Worm (Caenorhabditis elegans): ENCODE measurements around the gene F07C6.3.

F07C6.3 gene

DNA sequence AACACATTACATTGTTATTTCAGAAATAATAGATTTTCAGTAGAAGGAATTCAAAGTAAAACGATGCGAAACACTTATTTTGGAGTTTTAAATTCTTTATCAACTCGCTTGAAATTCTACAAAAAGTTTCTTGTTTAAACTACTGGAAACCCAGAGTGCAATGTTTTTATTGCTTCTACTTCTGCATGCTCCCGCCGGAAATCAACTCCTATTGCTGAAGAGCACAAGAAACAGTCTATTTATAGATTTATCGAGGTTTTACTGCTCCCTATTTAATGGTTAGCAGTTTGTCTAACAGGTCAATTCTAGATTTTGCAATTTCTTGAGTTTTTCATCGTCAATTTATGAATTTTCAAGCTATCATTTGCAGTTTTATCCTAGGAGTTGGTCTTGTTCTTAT is 3.5 kb downstream of the F07C6.3 start, which contains the start of gene F07C6.6:
TSS of gene F07C6.6 (plus strand) at position 301 of the 400 bp plus-strand sequence.
- no peak for TF ChIP-seq unc-62 (GFP tag; optimal IDR thresholded peaks at IDR 0.05)

ce11 chrIV:12793621-12794020 is 4.6 kb downstream of the F07C6.3 start, which contains the start of gene pin-2:
Gene pin-2, plus strand, starts transcription at chrIV:12793847.
- no peak for TF ChIP-seq unc-62 (GFP tag; optimal IDR thresholded peaks at IDR 0.05)

DNA sequence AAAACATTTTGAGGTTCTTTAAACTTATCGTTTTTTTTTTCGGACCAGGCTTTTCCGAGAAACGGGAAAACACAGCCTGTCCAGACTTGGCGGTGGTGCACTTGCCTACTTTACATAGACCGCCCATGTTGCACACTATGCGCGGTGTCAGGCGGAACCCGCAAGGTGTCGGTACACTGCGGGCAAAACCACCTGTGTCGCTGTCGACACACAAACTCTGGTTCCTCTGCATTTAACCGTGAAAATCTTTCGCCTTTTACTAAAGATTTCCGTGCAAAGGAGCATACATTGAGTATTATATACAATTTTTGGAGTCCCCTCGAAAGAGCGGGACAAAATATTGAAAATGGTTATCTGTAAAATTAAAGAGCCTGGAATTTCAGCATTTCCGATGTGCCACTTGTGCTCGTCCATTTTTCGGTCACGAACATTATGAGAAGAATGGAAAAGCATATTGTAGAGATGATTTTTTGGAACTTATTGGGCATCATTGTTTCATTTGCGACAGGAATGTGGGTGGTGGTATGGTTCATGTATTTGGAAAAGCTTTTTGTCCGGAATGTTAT is 6.4 kb downstream of the F07C6.3 start:
- no peak for TF ChIP-seq unc-62 (GFP tag; optimal IDR thresholded peaks at IDR 0.05)

- no peak for TF ChIP-seq unc-62 (GFP tag; optimal IDR thresholded peaks at IDR 0.05)
Measured at ce11 chrIV:12796811-12797210, 7.8 kb downstream of the F07C6.3 start.

DNA sequence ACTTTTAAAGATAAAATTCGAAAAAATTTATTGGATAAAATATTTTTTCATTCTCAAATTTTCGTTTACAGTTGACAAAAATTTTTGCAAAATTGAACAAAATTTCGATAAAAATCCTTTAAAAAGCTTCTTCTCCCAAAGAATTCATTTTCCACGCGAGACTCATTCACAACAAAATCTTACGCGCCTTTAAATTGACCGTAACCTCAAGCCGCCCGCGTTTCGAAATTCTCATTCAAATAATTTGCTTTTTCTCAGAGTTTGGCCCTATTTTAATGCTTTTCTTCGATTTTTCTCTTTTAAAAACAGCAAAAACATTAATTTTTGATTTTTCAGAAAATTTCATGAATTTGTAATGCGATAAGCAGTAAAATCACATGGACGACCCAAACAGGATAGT is 16.6 kb downstream of the F07C6.3 start, which contains the start of gene F07C6.4:
TSS of gene F07C6.4 (plus strand) at position 330 of the 400 bp plus-strand sequence.
- no peak for TF ChIP-seq unc-62 (GFP tag; optimal IDR thresholded peaks at IDR 0.05)

DNA sequence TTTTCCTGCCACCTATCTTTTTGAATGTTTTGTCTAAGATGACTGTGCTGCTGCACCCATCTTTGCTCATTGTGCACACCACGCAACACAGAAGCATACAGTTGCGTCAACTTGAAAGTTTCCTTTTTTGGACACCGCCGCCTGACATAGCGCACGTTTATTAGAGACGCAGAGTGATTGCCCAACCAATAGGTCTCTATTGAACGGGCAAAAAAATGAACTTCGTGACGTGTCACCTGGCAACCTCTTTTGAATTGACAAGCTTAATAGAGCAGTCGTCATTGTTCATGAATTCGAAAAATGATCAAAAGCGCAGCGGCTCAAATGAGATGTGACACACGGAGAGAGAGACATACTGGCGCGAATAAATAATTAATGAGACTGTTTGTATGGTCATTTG is 22.5 kb downstream of the F07C6.3 start:
- no peak for TF ChIP-seq unc-62 (GFP tag; optimal IDR thresholded peaks at IDR 0.05)

DNA sequence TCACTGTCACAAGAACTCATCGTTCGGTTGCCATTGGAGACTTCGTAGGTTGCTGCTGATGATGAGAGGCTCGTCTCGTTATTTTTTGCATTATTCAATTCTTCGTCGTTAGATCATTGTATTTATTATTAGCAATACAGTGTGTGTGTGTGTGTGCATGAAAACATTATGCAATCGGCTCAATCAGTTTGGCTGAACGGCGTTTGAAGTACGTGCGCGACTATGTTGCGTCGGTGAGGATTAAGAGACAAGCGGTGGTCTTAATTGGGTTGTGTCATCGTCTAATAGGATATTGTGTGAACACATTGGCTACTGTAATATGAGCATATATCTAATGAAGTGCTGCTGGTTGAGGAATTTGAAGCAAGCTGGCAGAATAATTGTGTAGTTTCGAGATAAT is 24.8 kb downstream of the F07C6.3 start:
- no peak for TF ChIP-seq unc-62 (GFP tag; optimal IDR thresholded peaks at IDR 0.05)

- no peak for TF ChIP-seq unc-62 (GFP tag; optimal IDR thresholded peaks at IDR 0.05)
Measured at ce11 chrIV:12816636-12817035, 27.6 kb downstream of the F07C6.3 start.

- TF ChIP-seq unc-62 (GFP tag; optimal IDR thresholded peaks at IDR 0.05): no peak
Measured at ce11 chrIV:12817539-12817938, 28.5 kb downstream of the F07C6.3 start.

ce11 chrIV:12825304-12825703 is 36.3 kb downstream of the F07C6.3 start, which contains the start of gene M02B1.4:
Gene M02B1.4, minus strand, starts transcription at chrIV:12825312.
- TF ChIP-seq unc-62 (GFP tag; optimal IDR thresholded peaks at IDR 0.05): no peak

ce11 chrIV:12830829-12831392 is 41.9 kb downstream of the F07C6.3 start:
- TF ChIP-seq unc-62 (GFP tag; optimal IDR thresholded peaks at IDR 0.05): no peak

ce11 chrIV:12831609-12832500 is 42.8 kb downstream of the F07C6.3 start:
- no peak for TF ChIP-seq unc-62 (GFP tag; optimal IDR thresholded peaks at IDR 0.05)

ce11 chrIV:12833698-12834416 is 44.8 kb downstream of the F07C6.3 start:
- TF ChIP-seq unc-62 (GFP tag; optimal IDR thresholded peaks at IDR 0.05): no peak

DNA sequence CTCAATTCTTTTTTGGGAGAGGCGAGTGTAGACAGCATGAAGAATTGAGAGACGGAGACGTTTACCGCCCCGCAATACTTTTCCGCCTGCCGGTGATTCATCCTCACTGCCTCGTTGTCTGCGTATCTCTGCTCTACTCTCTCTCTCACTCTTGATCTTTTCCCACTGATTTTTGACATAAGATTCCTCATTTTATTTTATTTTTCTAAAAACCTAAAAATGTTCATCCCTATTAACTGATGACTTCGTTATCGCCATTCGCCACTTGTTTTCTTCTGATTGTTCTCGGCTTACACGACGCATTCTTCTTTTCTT is 45.3 kb downstream of the F07C6.3 start:
- no peak for TF ChIP-seq unc-62 (GFP tag; optimal IDR thresholded peaks at IDR 0.05)

DNA sequence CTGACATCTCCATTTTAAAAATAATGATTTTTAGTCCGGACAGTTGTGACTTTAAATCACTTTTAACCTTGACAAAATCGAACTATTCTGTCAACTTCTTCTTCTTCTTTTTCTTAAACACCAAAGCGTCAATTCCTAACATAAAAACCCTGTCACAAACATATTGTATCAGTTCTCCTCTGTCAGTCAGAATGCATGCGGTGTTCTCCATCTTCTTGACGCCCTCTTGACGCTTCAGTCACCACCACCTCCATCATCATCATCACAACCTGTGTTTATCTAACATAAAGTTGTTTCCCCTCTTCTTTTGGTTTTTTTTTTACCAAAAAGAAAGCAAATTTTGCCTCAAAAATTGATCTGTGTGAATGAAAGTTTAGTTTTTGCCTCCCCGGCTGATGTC is 46.3 kb downstream of the F07C6.3 start:
- no peak for TF ChIP-seq unc-62 (GFP tag; optimal IDR thresholded peaks at IDR 0.05)

DNA sequence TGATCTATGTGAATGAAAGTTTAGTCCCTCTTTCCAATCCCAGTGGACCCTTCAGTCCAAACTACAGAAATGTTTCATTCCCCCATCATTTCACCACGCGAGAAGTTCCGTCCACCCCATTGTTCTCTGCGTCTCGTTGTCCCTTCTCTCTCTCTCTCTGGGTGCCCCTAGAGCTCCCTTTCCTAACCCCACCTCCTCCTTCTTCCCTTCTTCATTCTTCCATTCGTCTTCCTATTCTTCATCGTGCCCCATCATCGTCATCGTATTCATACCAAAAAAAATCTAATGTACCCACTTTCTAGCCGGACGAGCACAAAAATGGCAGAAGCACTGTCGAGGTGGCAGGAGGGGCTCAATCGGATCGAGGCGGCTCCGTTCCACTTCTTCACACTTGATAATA is 47.2 kb downstream of the F07C6.3 start, which contains the start of gene M02B1.3:
TSS of gene M02B1.3 (plus strand) at position 301 of the 400 bp plus-strand sequence.
- TF ChIP-seq unc-62 (GFP tag; optimal IDR thresholded peaks at IDR 0.05): no peak

Measured in whole organism, dauer.